Worm (Caenorhabditis elegans) whole organism, L3 larva: ENCODE data around the gene Y105C5B.17.

Experiments used
- R02D3.7 ChIP-seq: fragments of 150-350 bp; optimal IDR thresholded peaks from 2 replicates; lab custom pipeline; 2014; ENCODE audit warnings: missing biosample characterization, missing genetic modification characterization
- ZK546.5 ChIP-seq: sonication (generic microtip); optimal IDR thresholded peaks from 2 replicates; lab custom pipeline; 2017; ENCODE audit warnings: missing biosample characterization, missing genetic modification characterization
- aly-2 ChIP-seq: fragments of 150-350 bp; optimal IDR thresholded peaks from 2 replicates; lab custom pipeline; 2014; ENCODE audit warnings: missing biosample characterization, missing genetic modification characterization
- ama-1 ChIP-seq: fragments of 150-350 bp; optimal IDR thresholded peaks from 2 replicates; lab custom pipeline; 2018
- ceh-16 ChIP-seq: sonication (generic microtip); optimal IDR thresholded peaks from 2 replicates; lab custom pipeline; 2017; ENCODE audit warnings: missing biosample characterization, missing genetic modification characterization
- ceh-28 ChIP-seq: fragments of 150-350 bp; optimal IDR thresholded peaks from 2 replicates; lab custom pipeline; 2014; ENCODE audit warnings: missing biosample characterization, missing genetic modification reagents, missing genetic modification characterization
- ceh-82 ChIP-seq: fragments of 150-350 bp; optimal IDR thresholded peaks from 2 replicates; lab custom pipeline; 2014; ENCODE audit warnings: missing biosample characterization, missing genetic modification characterization
- ceh-9 ChIP-seq: sonication (generic microtip); optimal IDR thresholded peaks from 2 replicates; lab custom pipeline; 2018; ENCODE audit warnings: missing biosample characterization, missing genetic modification characterization
- daf-12 ChIP-seq: fragments of 150-350 bp; optimal IDR thresholded peaks from 2 replicates; lab custom pipeline; 2014; ENCODE audit warnings: missing biosample characterization, missing genetic modification reagents, missing genetic modification characterization
- elt-2 ChIP-seq: sonication (generic microtip); optimal IDR thresholded peaks from 2 replicates; lab custom pipeline; 2016; ENCODE audit warnings: missing genetic modification reagents, mild to moderate bottlenecking, missing genetic modification characterization, missing compliant biosample characterization
- elt-3 ChIP-seq, 3 experiments: fragments of 150-350 bp in 1 of 3; sonication (generic microtip) in 2 of 3; optimal IDR thresholded peaks; 2 replicates in 2 of 3; 4 replicates in 1 of 3; lab custom pipeline; 2014 to 2017; ENCODE audit warnings: missing biosample characterization in 3 of 3, missing genetic modification characterization in 3 of 3
- eor-1 ChIP-seq, 2 experiments: fragments of 150-350 bp; optimal IDR thresholded peaks; 2 replicates each; lab custom pipeline; 2014 to 2018; ENCODE audit warnings: missing biosample characterization in 2 of 2, missing genetic modification characterization in 2 of 2
- fkh-10 ChIP-seq: sonication (generic microtip); optimal IDR thresholded peaks from 2 replicates; lab custom pipeline; 2017; ENCODE audit warnings: missing biosample characterization, missing genetic modification reagents, missing genetic modification characterization
- fkh-2 ChIP-seq: fragments of 150-350 bp; optimal IDR thresholded peaks from 2 replicates; lab custom pipeline; 2014; ENCODE audit warnings: missing biosample characterization, missing genetic modification reagents, missing genetic modification characterization
- fos-1 ChIP-seq: fragments of 150-350 bp; optimal IDR thresholded peaks from 2 replicates; lab custom pipeline; 2014; ENCODE audit warnings: missing biosample characterization, missing genetic modification characterization
- hmg-11 ChIP-seq: sonication (generic microtip); optimal IDR thresholded peaks from 2 replicates; lab custom pipeline; 2016; ENCODE audit warnings: missing genetic modification characterization, missing compliant biosample characterization
- jun-1 ChIP-seq: fragments of 150-350 bp; optimal IDR thresholded peaks from 2 replicates; lab custom pipeline; 2014; ENCODE audit warnings: missing biosample characterization, missing genetic modification reagents, missing genetic modification characterization
- lin-39 ChIP-seq: fragments of 150-350 bp; optimal IDR thresholded peaks from 2 replicates; lab custom pipeline; 2018; ENCODE audit warnings: missing biosample characterization, missing genetic modification reagents, missing genetic modification characterization
- lsy-12 ChIP-seq: sonication (generic microtip); optimal IDR thresholded peaks from 2 replicates; lab custom pipeline; 2016; ENCODE audit warnings: mild to moderate bottlenecking, missing genetic modification characterization, missing compliant biosample characterization
- mml-1 ChIP-seq: fragments of 150-350 bp; sonication (generic microtip); optimal IDR thresholded peaks from 3 replicates; lab custom pipeline; 2014; ENCODE audit warnings: missing biosample characterization, missing genetic modification characterization
- nhr-12 ChIP-seq: fragments of 150-350 bp; optimal IDR thresholded peaks from 2 replicates; lab custom pipeline; 2014; ENCODE audit warnings: missing biosample characterization, missing genetic modification characterization
- nhr-23 ChIP-seq: fragments of 150-350 bp; optimal IDR thresholded peaks from 2 replicates; lab custom pipeline; 2014; ENCODE audit warnings: missing biosample characterization, missing genetic modification reagents, missing genetic modification characterization
- nhr-25 ChIP-seq: sonication (generic microtip); optimal IDR thresholded peaks from 2 replicates; lab custom pipeline; 2017; ENCODE audit warnings: missing biosample characterization, missing genetic modification characterization
- nhr-28 ChIP-seq: fragments of 150-350 bp; optimal IDR thresholded peaks from 2 replicates; lab custom pipeline; 2014; ENCODE audit warnings: missing biosample characterization, missing genetic modification characterization
- nhr-43 ChIP-seq: sonication (generic microtip); optimal IDR thresholded peaks from 2 replicates; lab custom pipeline; 2016; ENCODE audit warnings: mild to moderate bottlenecking, missing genetic modification characterization, missing compliant biosample characterization; ENCODE audit not compliant: poor library complexity, severe bottlenecking
- nhr-67 ChIP-seq: fragments of 150-350 bp; optimal IDR thresholded peaks from 2 replicates; lab custom pipeline; 2014; ENCODE audit warnings: missing biosample characterization, missing genetic modification characterization
- nhr-76 ChIP-seq: fragments of 150-350 bp; sonication (generic microtip); optimal IDR thresholded peaks from 5 replicates; lab custom pipeline; 2014; ENCODE audit warnings: missing biosample characterization, missing genetic modification characterization
- nhr-77 ChIP-seq: fragments of 150-350 bp; optimal IDR thresholded peaks from 2 replicates; lab custom pipeline; 2014; ENCODE audit warnings: missing biosample characterization, missing genetic modification characterization
- pha-4 ChIP-seq: fragments of 150-350 bp; optimal IDR thresholded peaks from 2 replicates; lab custom pipeline; 2014; ENCODE audit warnings: missing biosample characterization, missing genetic modification reagents, missing genetic modification characterization
- sea-2 ChIP-seq: fragments of 150-350 bp; sonication (generic microtip); optimal IDR thresholded peaks from 4 replicates; lab custom pipeline; 2014; ENCODE audit warnings: missing biosample characterization, missing genetic modification reagents, missing genetic modification characterization
- skn-1 ChIP-seq: fragments of 150-350 bp; optimal IDR thresholded peaks from 2 replicates; lab custom pipeline; 2014; ENCODE audit warnings: missing biosample characterization, missing genetic modification characterization
- snpc-4 ChIP-seq: fragments of 150-350 bp; optimal IDR thresholded peaks from 2 replicates; lab custom pipeline; 2014; ENCODE audit warnings: missing biosample characterization, missing genetic modification characterization
- tbx-2 ChIP-seq: sonication (generic microtip); optimal IDR thresholded peaks from 2 replicates; lab custom pipeline; 2016; ENCODE audit warnings: mild to moderate bottlenecking, missing genetic modification characterization, missing compliant biosample characterization
- unc-62 ChIP-seq: fragments of 150-350 bp; sonication (generic microtip); optimal IDR thresholded peaks from 4 replicates; lab custom pipeline; 2014; ENCODE audit warnings: missing biosample characterization, missing genetic modification reagents, missing genetic modification characterization
- ztf-4 ChIP-seq: fragments of 150-350 bp; optimal IDR thresholded peaks from 2 replicates; lab custom pipeline; 2014; ENCODE audit warnings: missing biosample characterization, missing genetic modification characterization

Y105C5B.17 gene

DNA sequence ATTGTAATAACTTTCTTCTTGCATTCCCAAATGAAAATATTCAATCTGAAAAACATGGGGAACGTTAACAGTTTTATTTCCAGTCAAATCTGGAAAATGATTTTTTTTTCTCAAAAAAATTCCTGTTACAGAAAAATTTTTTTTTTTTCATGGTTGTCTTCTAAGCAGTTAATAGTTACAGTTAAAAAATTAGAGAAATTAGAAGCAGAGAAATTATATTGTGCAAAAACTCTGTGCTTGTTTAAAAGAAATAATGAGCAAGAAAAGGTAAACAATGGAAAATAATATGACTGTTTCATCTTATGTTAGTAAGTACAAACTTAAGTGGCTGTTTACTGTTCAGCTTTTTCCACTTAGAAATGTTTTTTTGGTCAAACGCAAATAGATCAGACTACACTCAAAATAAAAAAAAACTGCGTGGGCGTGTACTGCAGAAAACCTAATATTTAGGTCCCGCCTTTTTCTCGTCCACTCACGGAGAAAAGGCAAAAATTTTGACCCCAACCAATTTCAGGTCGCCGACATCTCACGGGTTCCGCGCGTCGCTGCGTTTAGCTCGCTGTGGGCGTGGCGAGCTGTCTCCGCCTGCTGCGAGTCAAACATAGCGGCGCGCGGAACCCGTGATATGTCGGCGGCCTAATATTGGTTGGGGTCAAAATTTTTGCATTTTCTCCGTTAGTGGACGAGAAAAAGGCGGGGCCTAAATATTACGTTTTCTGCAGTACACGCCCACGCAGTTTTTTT, 11.9 kb upstream of the Y105C5B.17 start, which contains the start of gene ifas-3:
Gene ifas-3 (minus strand): TSS at position 51 of the 744 bp plus-strand sequence.
- TF ChIP-seq snpc-4 (no peak), ztf-4 (tag; lab: Kevin White, UChicago) (no peak), nhr-67 (tag; lab: Kevin White, UChicago) (no peak), jun-1 (tag; lab: Kevin White, UChicago) (no peak), ceh-82 (tag; lab: Kevin White, UChicago) (no peak), nhr-12 (tag; lab: Kevin White, UChicago) (no peak), nhr-43 (no peak), ZK546.5 (tag; lab: Kevin White, UChicago) (no peak), fkh-2 (no peak), nhr-77 (tag; lab: Kevin White, UChicago) (no peak), nhr-23 (tag; lab: Kevin White, UChicago) (no peak)
- TF ChIP-seq, all 47 proteins: peak for 0

DNA sequence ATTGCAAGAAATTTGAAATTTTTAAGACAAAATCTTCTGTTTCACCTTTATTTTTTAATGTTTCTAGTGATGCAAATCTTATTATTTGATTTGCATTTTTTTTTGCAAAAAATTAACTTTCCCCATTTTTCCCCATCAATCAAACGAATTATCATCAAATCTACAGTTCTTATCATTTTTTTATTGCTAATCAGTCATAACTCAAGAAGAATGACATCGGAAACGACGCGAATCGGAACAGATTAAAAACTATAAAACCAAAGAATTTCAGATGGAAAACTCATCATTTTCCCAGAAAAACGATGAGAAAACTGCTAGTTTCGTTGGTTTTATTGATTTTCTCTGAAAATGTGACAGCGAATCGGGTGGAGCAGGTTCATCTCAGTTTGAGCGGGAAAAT, 11.3 kb upstream of the Y105C5B.17 start, which contains the start of gene Y105C5B.15:
Gene Y105C5B.15 (plus strand): TSS at position 297 of the 400 bp plus-strand sequence.
- no peak for TF ChIP-seq ZK546.5 (tag; lab: Kevin White, UChicago)
- no peak for TF ChIP-seq eor-1 (tag; optimal IDR thresholded peaks at IDR 0.05; lab: Kevin White, UChicago)
- TF ChIP-seq nhr-67 (tag; lab: Kevin White, UChicago) = no peak
- peak; percentile 67 for TF ChIP-seq elt-2 (tag; lab: Kevin White, UChicago)

DNA sequence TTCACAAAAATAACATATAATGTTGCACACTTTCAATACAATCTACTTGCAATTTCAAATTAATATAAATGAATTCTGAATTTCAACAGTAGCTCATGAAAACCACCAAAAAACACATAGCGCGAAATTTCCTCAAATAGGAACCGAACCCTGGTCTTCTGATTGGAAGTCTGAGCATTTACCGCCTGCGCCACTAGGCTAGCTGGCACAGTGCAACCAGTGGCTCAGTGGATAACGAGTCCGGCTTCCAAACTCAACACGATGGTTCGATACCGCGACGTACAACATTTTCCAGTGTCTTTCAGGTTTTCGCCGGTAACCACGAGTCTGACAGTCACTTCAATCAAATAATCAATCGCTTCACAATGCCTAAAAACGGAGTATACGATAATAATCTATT, 9.2 kb upstream of the Y105C5B.17 start:
- no peak for TF ChIP-seq unc-62 (GFP tag; lab: Kevin White, UChicago)
- no peak for TF ChIP-seq hmg-11 (tag; lab: Kevin White, UChicago)
- no peak for TF ChIP-seq mml-1
- TF ChIP-seq nhr-12 (tag; lab: Kevin White, UChicago) = no peak
- no peak for TF ChIP-seq nhr-28 (tag; lab: Kevin White, UChicago)
- no peak for TF ChIP-seq lsy-12 (tag; lab: Kevin White, UChicago)
- TF ChIP-seq ama-1 (lab: Kevin White, UChicago) = no peak
- TF ChIP-seq tbx-2 (tag; lab: Kevin White, UChicago) = no peak
- TF ChIP-seq R02D3.7 (tag; lab: Kevin White, UChicago) = no peak
- no peak for TF ChIP-seq skn-1 (tag; lab: Kevin White, UChicago)
- no peak for TF ChIP-seq nhr-76 (tag; lab: Kevin White, UChicago)
- TF ChIP-seq fkh-2 = no peak
- no peak for TF ChIP-seq fos-1
- no peak for TF ChIP-seq aly-2 (tag; lab: Kevin White, UChicago)
- no peak for TF ChIP-seq nhr-77 (tag; lab: Kevin White, UChicago)
- TF ChIP-seq nhr-67 (tag; lab: Kevin White, UChicago) = no peak
- TF ChIP-seq lin-39 (tag; lab: Kevin White, UChicago) = no peak

DNA sequence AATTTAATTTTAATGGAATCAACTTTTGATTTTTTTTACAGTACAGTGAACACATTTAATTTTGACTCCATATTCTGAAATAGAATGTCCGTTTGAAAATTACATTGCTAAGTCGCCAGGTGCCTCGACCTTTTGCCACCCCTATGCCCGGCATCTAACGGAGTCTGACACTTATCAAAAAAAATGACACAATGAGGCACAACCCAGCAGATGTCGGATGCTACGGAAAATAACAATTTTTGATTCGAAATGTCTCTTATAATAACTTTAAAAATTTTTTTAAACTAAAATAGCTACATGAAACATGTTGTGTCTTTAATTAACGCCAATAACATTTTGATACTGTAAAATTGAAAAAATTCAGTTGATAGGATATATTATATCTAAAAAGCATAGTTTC, 7.6 kb upstream of the Y105C5B.17 start:
- TF ChIP-seq pha-4 (tag; lab: Kevin White, UChicago) = no peak
- no peak for TF ChIP-seq sea-2 (GFP tag; lab: Kevin White, UChicago)
- no peak for TF ChIP-seq ceh-9 (tag; lab: Kevin White, UChicago)
- TF ChIP-seq nhr-25 (tag; lab: Kevin White, UChicago) = no peak
- TF ChIP-seq ama-1 (lab: Kevin White, UChicago) = no peak
- no peak for TF ChIP-seq ceh-16 (tag; lab: Kevin White, UChicago)

DNA sequence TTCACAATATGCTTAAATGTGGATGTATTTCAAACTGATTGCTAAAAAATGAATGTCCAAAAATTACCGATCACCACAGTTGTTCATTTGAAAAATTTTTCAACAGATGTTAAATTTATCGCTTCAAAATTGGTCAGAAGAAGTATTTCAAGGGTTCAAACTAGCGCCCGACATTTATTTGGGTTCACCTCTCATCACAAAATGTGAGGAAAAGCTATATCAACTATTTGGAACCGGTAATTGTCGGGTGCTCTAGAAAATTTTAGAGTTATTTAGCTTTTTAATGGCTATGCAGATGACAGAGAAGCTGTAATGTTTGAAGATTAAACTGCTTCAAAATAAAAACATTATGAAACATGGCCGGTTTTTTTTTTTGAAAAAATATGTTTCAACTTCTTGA, 1.8 kb upstream of the Y105C5B.17 start:
- TF ChIP-seq ceh-16 (tag; lab: Kevin White, UChicago) = no peak
- TF ChIP-seq ama-1 (lab: Kevin White, UChicago) = no peak
- no peak for TF ChIP-seq tbx-2 (tag; lab: Kevin White, UChicago)
- no peak for TF ChIP-seq nhr-28 (tag; lab: Kevin White, UChicago)
- TF ChIP-seq daf-12 (tag; lab: Kevin White, UChicago) = no peak
- TF ChIP-seq elt-2 (tag; lab: Kevin White, UChicago) = no peak
- TF ChIP-seq jun-1 (tag; lab: Kevin White, UChicago) = no peak
- no peak for TF ChIP-seq nhr-23 (tag; lab: Kevin White, UChicago)
- no peak for TF ChIP-seq ceh-9 (tag; lab: Kevin White, UChicago)
- TF ChIP-seq lsy-12 (tag; lab: Kevin White, UChicago) = no peak
- no peak for TF ChIP-seq nhr-25 (tag; lab: Kevin White, UChicago)
- TF ChIP-seq ceh-28 = no peak
- TF ChIP-seq nhr-76 (tag; lab: Kevin White, UChicago) = no peak
- no peak for TF ChIP-seq elt-3 (tag; optimal IDR thresholded peaks at IDR 0.05; lab: Kevin White, UChicago)
- no peak for TF ChIP-seq aly-2 (tag; lab: Kevin White, UChicago)
- no peak for TF ChIP-seq fkh-10 (GFP tag; lab: Kevin White, UChicago)
- no peak for TF ChIP-seq nhr-12 (tag; lab: Kevin White, UChicago)
- TF ChIP-seq ceh-82 (tag; lab: Kevin White, UChicago) = no peak
- no peak for TF ChIP-seq lin-39 (tag; lab: Kevin White, UChicago)
